Fruit fly (Drosophila melanogaster) whole organism, embryonic: ENCODE measurements around the gene CG3184.
A peak's percentile ranks its signal among the peaks of the same experiment; 100 is the strongest.

Experiments
- Abd-B ChIP-seq: fragments of 200-800 bp; sonication (Bioruptor generic); optimal IDR thresholded peaks from 2 replicates; lab custom pipeline; 2018; ENCODE audit warnings: missing biosample characterization, mild to moderate bottlenecking, missing genetic modification characterization, moderate library complexity
- Asciz ChIP-seq: fragments of 200-800 bp; sonication (Bioruptor generic); optimal IDR thresholded peaks from 2 replicates; lab custom pipeline; 2017; ENCODE audit warnings: missing biosample characterization, mild to moderate bottlenecking, missing genetic modification characterization, missing genetic modification reagents
- B-H2 ChIP-seq: fragments of 200-800 bp; sonication (Bioruptor generic); optimal IDR thresholded peaks from 2 replicates; lab custom pipeline; 2018; ENCODE audit warnings: missing biosample characterization, mild to moderate bottlenecking, missing genetic modification characterization
- Blimp-1 ChIP-seq: fragments of 200-800 bp; sonication (Bioruptor generic); optimal IDR thresholded peaks from 3 replicates; lab custom pipeline; 2018; ENCODE audit warnings: missing biosample characterization, missing genetic modification characterization, mild to moderate bottlenecking, moderate library complexity, missing genetic modification reagents
- CG10959 ChIP-seq: fragments of 200-800 bp; sonication (Bioruptor generic); IDR thresholded peaks from 2 replicates; pipeline ENCODE4 v1.3.6; 2022; ENCODE audit warnings: missing biosample characterization, missing genetic modification characterization
- CG12391 ChIP-seq: fragments of 200-800 bp; sonication (Bioruptor generic); optimal IDR thresholded peaks from 3 replicates; lab custom pipeline; 2018; ENCODE audit warnings: missing biosample characterization, mild to moderate bottlenecking, missing genetic modification characterization, moderate library complexity
- CG12744 ChIP-seq: fragments of 200-800 bp; sonication (Bioruptor generic); optimal IDR thresholded peaks from 2 replicates; lab custom pipeline; 2016; ENCODE audit warnings: missing biosample characterization, missing genetic modification characterization
- CG12769 ChIP-seq: fragments of 200-800 bp; sonication (Bioruptor generic); optimal IDR thresholded peaks from 2 replicates; lab custom pipeline; 2019; ENCODE audit warnings: missing biosample characterization, mild to moderate bottlenecking, missing genetic modification characterization, moderate library complexity
- CG14050 ChIP-seq: fragments of 200-800 bp; sonication (Bioruptor generic); IDR thresholded peaks from 3 replicates; pipeline ENCODE4 v1.3.6; 2022; ENCODE audit warnings: missing biosample characterization, missing genetic modification characterization
- CG15269 ChIP-seq: fragments of 200-800 bp; sonication (Bioruptor generic); optimal IDR thresholded peaks from 2 replicates; lab custom pipeline; 2018; ENCODE audit warnings: missing biosample characterization, mild to moderate bottlenecking, missing genetic modification characterization, moderate library complexity
- CG17359 ChIP-seq: fragments of 200-800 bp; sonication (Bioruptor generic); optimal IDR thresholded peaks from 3 replicates; lab custom pipeline; 2018; ENCODE audit warnings: missing biosample characterization, mild to moderate bottlenecking, missing genetic modification characterization, moderate library complexity
- CG2202 ChIP-seq: fragments of 200-800 bp; sonication (Bioruptor generic); optimal IDR thresholded peaks from 2 replicates; lab custom pipeline; 2018; ENCODE audit warnings: missing biosample characterization, mild to moderate bottlenecking, missing genetic modification characterization
- CG2889 ChIP-seq: fragments of 200-800 bp; sonication (Bioruptor generic); IDR thresholded peaks from 3 replicates; pipeline ENCODE4 v1.3.6; 2022; ENCODE audit warnings: missing biosample characterization, missing genetic modification characterization
- CG30403 ChIP-seq: fragments of 200-800 bp; sonication (Bioruptor generic); optimal IDR thresholded peaks from 3 replicates; lab custom pipeline; 2016; ENCODE audit warnings: missing biosample characterization, missing genetic modification characterization
- CG6254 ChIP-seq: fragments of 200-800 bp; sonication (Bioruptor generic); optimal IDR thresholded peaks from 3 replicates; lab custom pipeline; 2017; ENCODE audit warnings: mild to moderate bottlenecking, missing biosample characterization, missing genetic modification reagents, missing genetic modification characterization
- CG7928 ChIP-seq: fragments of 200-800 bp; sonication (Bioruptor generic); optimal IDR thresholded peaks from 2 replicates; lab custom pipeline; 2017; ENCODE audit warnings: missing biosample characterization, mild to moderate bottlenecking, missing genetic modification characterization
- CG7963 ChIP-seq: fragments of 200-800 bp; sonication (Bioruptor generic); IDR thresholded peaks from 3 replicates; pipeline ENCODE4 v1.3.6; 2022; ENCODE audit warnings: missing biosample characterization, missing genetic modification characterization; ENCODE audit not compliant: partially characterized antibody
- CG8478 ChIP-seq: fragments of >200 bp; optimal IDR thresholded peaks from 2 replicates; lab custom pipeline; 2018
- CG8944 ChIP-seq: fragments of 200-800 bp; sonication (Bioruptor generic); optimal IDR thresholded peaks from 3 replicates; lab custom pipeline; 2016; ENCODE audit warnings: missing biosample characterization, missing genetic modification characterization
- CG9609 ChIP-seq: fragments of 200-800 bp; sonication (Bioruptor generic); optimal IDR thresholded peaks from 3 replicates; lab custom pipeline; 2016; ENCODE audit warnings: missing biosample characterization, missing genetic modification characterization
- CG9932 ChIP-seq: fragments of 200-800 bp; sonication (Bioruptor generic); IDR thresholded peaks from 2 replicates; pipeline ENCODE4 v1.3.6; 2022; ENCODE audit warnings: missing biosample characterization, missing genetic modification characterization
- Chrac-16 ChIP-seq: fragments of 200-800 bp; sonication (Bioruptor generic); optimal IDR thresholded peaks from 3 replicates; lab custom pipeline; 2016; ENCODE audit warnings: missing biosample characterization, missing genetic modification characterization
- Doc3 ChIP-seq: fragments of 200-800 bp; sonication (Bioruptor generic); IDR thresholded peaks from 3 replicates; pipeline ENCODE4 v1.3.6; 2022; ENCODE audit warnings: missing biosample characterization, missing genetic modification characterization; ENCODE audit not compliant: partially characterized antibody
- Dp ChIP-seq: fragments of 200-800 bp; sonication (Bioruptor generic); optimal IDR thresholded peaks from 2 replicates; lab custom pipeline; 2018; ENCODE audit warnings: missing biosample characterization, mild to moderate bottlenecking, missing genetic modification characterization, moderate library complexity
- Eip74EF ChIP-seq, 2 experiments: fragments of 200-800 bp in 1 of 2; fragments of >200 bp in 1 of 2; sonication (Bioruptor generic) in 1 of 2; optimal IDR thresholded peaks; 2 replicates each; lab custom pipeline; 2017 to 2019; ENCODE audit warnings: missing biosample characterization in 2 of 2, missing genetic modification characterization in 2 of 2, mild to moderate bottlenecking in 1 of 2, moderate library complexity in 1 of 2
- Fer2 ChIP-seq: fragments of 200-800 bp; sonication (Bioruptor generic); optimal IDR thresholded peaks from 2 replicates; lab custom pipeline; 2018; ENCODE audit warnings: missing biosample characterization, mild to moderate bottlenecking, missing genetic modification characterization, moderate library complexity
- Fer3 ChIP-seq: fragments of 200-800 bp; sonication (Bioruptor generic); optimal IDR thresholded peaks from 2 replicates; lab custom pipeline; 2018; ENCODE audit warnings: missing biosample characterization, mild to moderate bottlenecking, missing genetic modification characterization, moderate library complexity
- Gsc ChIP-seq: fragments of 200-800 bp; sonication (Bioruptor generic); IDR thresholded peaks from 2 replicates; pipeline ENCODE4 v1.3.6; 2022; ENCODE audit warnings: missing biosample characterization, missing genetic modification characterization
- HLH4C ChIP-seq: fragments of 200-800 bp; sonication (Bioruptor generic); IDR thresholded peaks from 3 replicates; pipeline ENCODE4 v1.3.6; 2022; ENCODE audit warnings: missing biosample characterization, missing genetic modification characterization; ENCODE audit not compliant: partially characterized antibody
- Mad ChIP-seq: fragments of 200-800 bp; sonication (Bioruptor generic); optimal IDR thresholded peaks from 2 replicates; lab custom pipeline; 2016; ENCODE audit warnings: missing biosample characterization, missing genetic modification characterization
- Side ChIP-seq: fragments of 200-800 bp; sonication (Bioruptor generic); optimal IDR thresholded peaks from 2 replicates; lab custom pipeline; 2016; ENCODE audit warnings: missing biosample characterization, missing genetic modification characterization
- Ssrp ChIP-seq: fragments of 200-800 bp; sonication (Bioruptor generic); optimal IDR thresholded peaks from 2 replicates; lab custom pipeline; 2018; ENCODE audit warnings: missing biosample characterization, mild to moderate bottlenecking, missing genetic modification characterization, moderate library complexity
- bab2 ChIP-seq: fragments of 200-800 bp; sonication (Bioruptor generic); optimal IDR thresholded peaks from 2 replicates; lab custom pipeline; 2016; ENCODE audit warnings: missing biosample characterization, missing genetic modification characterization
- dan ChIP-seq: fragments of 200-800 bp; sonication (Bioruptor generic); IDR thresholded peaks from 2 replicates; pipeline ENCODE4 v1.3.6; 2022; ENCODE audit warnings: missing biosample characterization, missing genetic modification characterization
- en ChIP-seq: fragments of 200-800 bp; sonication (Bioruptor generic); optimal IDR thresholded peaks from 2 replicates; lab custom pipeline; 2016; ENCODE audit warnings: missing biosample characterization, missing genetic modification characterization
- fd64A ChIP-seq: fragments of 200-800 bp; sonication (Bioruptor generic); optimal IDR thresholded peaks from 3 replicates; lab custom pipeline; 2018; ENCODE audit warnings: missing biosample characterization, mild to moderate bottlenecking, missing genetic modification characterization
- ftz-f1 ChIP-seq: fragments of 200-800 bp; sonication (Bioruptor generic); optimal IDR thresholded peaks from 2 replicates; lab custom pipeline; 2016; ENCODE audit warnings: missing biosample characterization, missing genetic modification characterization
- fu2 ChIP-seq: fragments of 200-800 bp; sonication (Bioruptor generic); optimal IDR thresholded peaks from 2 replicates; lab custom pipeline; 2016; ENCODE audit warnings: missing biosample characterization, missing genetic modification characterization
- grau ChIP-seq: fragments of 200-800 bp; optimal IDR thresholded peaks from 3 replicates; lab custom pipeline; 2019; ENCODE audit warnings: missing biosample characterization, mild to moderate bottlenecking, missing genetic modification characterization, moderate library complexity
- her ChIP-seq: fragments of 200-800 bp; sonication (Bioruptor generic); optimal IDR thresholded peaks from 2 replicates; lab custom pipeline; 2016; ENCODE audit warnings: missing biosample characterization, missing genetic modification characterization
- hth ChIP-seq: fragments of >200 bp; optimal IDR thresholded peaks from 2 replicates; lab custom pipeline; 2017; ENCODE audit warnings: inconsistent platforms
- mam ChIP-seq: fragments of 200-800 bp; sonication (Bioruptor generic); optimal IDR thresholded peaks from 3 replicates; lab custom pipeline; 2016; ENCODE audit warnings: missing biosample characterization, missing genetic modification characterization
- oc ChIP-seq: fragments of 200-800 bp; sonication (Bioruptor generic); optimal IDR thresholded peaks from 2 replicates; lab custom pipeline; 2018; ENCODE audit warnings: missing biosample characterization, mild to moderate bottlenecking, missing genetic modification characterization, moderate library complexity
- peb ChIP-seq: fragments of 200-800 bp; sonication (Bioruptor generic); IDR thresholded peaks from 2 replicates; pipeline ENCODE4 v1.3.6; 2022; ENCODE audit warnings: missing biosample characterization, missing genetic modification characterization
- salm ChIP-seq: fragments of 200-800 bp; sonication (Bioruptor generic); optimal IDR thresholded peaks from 2 replicates; lab custom pipeline; 2018; ENCODE audit warnings: missing biosample characterization, mild to moderate bottlenecking, missing genetic modification characterization
- seq ChIP-seq: fragments of 200-800 bp; sonication (Bioruptor generic); IDR thresholded peaks from 2 replicates; pipeline ENCODE4 v1.3.6; 2022; ENCODE audit warnings: missing biosample characterization, missing genetic modification characterization
- sim ChIP-seq: fragments of 200-800 bp; sonication (Bioruptor generic); IDR thresholded peaks from 2 replicates; pipeline ENCODE4 v1.3.6; 2022; ENCODE audit warnings: missing biosample characterization, missing genetic modification characterization
- sug ChIP-seq: fragments of 200-800 bp; optimal IDR thresholded peaks from 2 replicates; lab custom pipeline; 2019; ENCODE audit warnings: missing biosample characterization, mild to moderate bottlenecking, missing genetic modification characterization, moderate library complexity
- tgo ChIP-seq: fragments of 200-800 bp; sonication (Bioruptor generic); IDR thresholded peaks from 3 replicates; pipeline ENCODE4 v1.3.6; 2022; ENCODE audit warnings: missing biosample characterization, missing genetic modification characterization
- wek ChIP-seq: fragments of 200-800 bp; sonication (Bioruptor generic); optimal IDR thresholded peaks from 3 replicates; lab custom pipeline; 2018; ENCODE audit warnings: missing biosample characterization, mild to moderate bottlenecking, missing genetic modification characterization, moderate library complexity
- zfh1 ChIP-seq: fragments of 200-800 bp; sonication (Bioruptor generic); IDR thresholded peaks from 3 replicates; pipeline ENCODE4 v1.3.6; 2022; ENCODE audit warnings: missing biosample characterization, missing genetic modification characterization

Gene CG3184

DNA sequence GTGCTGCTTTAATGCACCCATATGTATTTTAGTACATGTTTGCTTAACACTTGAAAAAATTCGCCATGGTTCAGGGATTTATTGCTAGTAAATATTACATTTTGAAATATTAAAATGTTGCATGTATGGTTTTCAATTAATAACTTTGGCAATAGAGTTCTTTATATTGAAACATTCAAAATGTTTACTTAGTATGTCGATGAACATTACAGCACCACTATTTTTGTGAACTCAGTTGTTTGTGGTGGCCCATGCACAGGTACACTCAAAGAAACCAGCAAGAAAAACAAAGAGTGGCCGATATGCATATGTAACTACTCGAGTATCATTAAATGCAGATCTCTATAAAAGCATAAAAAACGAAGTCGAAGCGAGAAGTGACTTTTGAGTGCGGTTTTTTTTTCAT lies 13.5 kb upstream of the CG3184 start (continued):
- TF ChIP-seq Gsc (GFP tag; lab: Robert Waterston, UW) (no peak), Asciz (GFP tag; lab: Kevin White, UChicago) (peak; percentile 77), HLH4C (no peak), CG9932 (GFP tag; lab: Robert Waterston, UW) (no peak), grau (tag; lab: Kevin White, UChicago) (peak; percentile 65), Chrac-16 (GFP tag; lab: Kevin White, UChicago) (peak; percentile 17), sim (GFP tag; lab: Robert Waterston, UW) (peak; percentile 10; the same call in 1 of the 2 replicates), CG14050 (peak; percentile 54), Eip74EF (GFP tag; optimal IDR thresholded peaks at IDR 0.05; lab: Kevin White, UChicago) (peak in 1 of 2 experiments; percentile 64), wek (peak; percentile 47), peb (GFP tag; lab: Robert Waterston, UW) (peak; percentile 25; the same call in 1 of the 2 replicates), mam (peak; percentile 30), Doc3 (GFP tag; lab: Robert Waterston, UW) (no peak), CG12769 (tag; lab: Kevin White, UChicago) (peak; percentile 25), CG6254 (GFP tag; lab: Kevin White, UChicago) (peak; percentile 46), salm (peak; percentile 41), CG7928 (GFP tag; lab: Kevin White, UChicago) (no peak), CG12744 (GFP tag; lab: Kevin White, UChicago) (peak; percentile 29), Fer3 (tag; lab: Kevin White, UChicago) (peak; percentile 40), zfh1 (GFP tag; lab: Robert Waterston, UW) (peak; percentile 66; the same call in 2 of the 3 replicates), CG12391 (tag; lab: Kevin White, UChicago) (peak; percentile 72), oc (tag; lab: Kevin White, UChicago) (peak; percentile 71), tgo (GFP tag; lab: Robert Waterston, UW) (peak; percentile 63), CG10959 (GFP tag; lab: Robert Waterston, UW) (peak; percentile 66), CG8478 (no peak), Fer2 (tag; lab: Kevin White, UChicago) (no peak), hth (lab: Kevin White, UChicago) (no peak), ftz-f1 (no peak), Blimp-1 (GFP tag; lab: Kevin White, UChicago) (peak; percentile 76), bab2 (GFP tag; lab: Kevin White, UChicago) (peak; percentile 65), CG9609 (GFP tag; lab: Kevin White, UChicago) (peak; percentile 44), CG8944 (GFP tag; lab: Kevin White, UChicago) (peak; percentile 58), CG17359 (peak; percentile 81), en (peak; percentile 1), CG2889 (no peak), fd64A (GFP tag; lab: Kevin White, UChicago) (peak; percentile 1), Side (GFP tag; lab: Kevin White, UChicago) (peak; percentile 4), Ssrp (tag; lab: Kevin White, UChicago) (peak; percentile 72), CG30403 (GFP tag; lab: Kevin White, UChicago) (peak; percentile 68), seq (GFP tag; lab: Robert Waterston, UW) (peak; percentile 69), CG7963 (GFP tag; lab: Robert Waterston, UW) (no peak), B-H2 (no peak), CG15269 (tag; lab: Kevin White, UChicago) (peak; percentile 72), Mad (GFP tag; lab: Kevin White, UChicago) (peak; percentile 33), Abd-B (GFP tag; lab: Kevin White, UChicago) (peak; percentile 61), her (GFP tag; lab: Kevin White, UChicago) (peak; percentile 23), dan (0 out of 2 replicates have a peak, but pooled peaks have one; percentile 50), sug (tag; lab: Kevin White, UChicago) (peak; percentile 2), fu2 (GFP tag; lab: Kevin White, UChicago) (no peak), Dp (no peak), CG2202 (peak; percentile 45)
